Fruit fly (Drosophila melanogaster) whole organism, pupa: ENCODE data around the gene pyd.

Experiments used
- CG13204 ChIP-seq: fragments of 200-800 bp; sonication (Bioruptor generic); optimal IDR thresholded peaks from 2 replicates; lab custom pipeline; 2018; ENCODE audit warnings: missing biosample characterization, mild to moderate bottlenecking, missing genetic modification characterization, moderate library complexity
- CG14655 ChIP-seq: fragments of 200-800 bp; sonication (Bioruptor generic); optimal IDR thresholded peaks from 3 replicates; lab custom pipeline; 2017; ENCODE audit warnings: mild to moderate bottlenecking, missing biosample characterization, missing genetic modification reagents, missing genetic modification characterization
- CG15710 ChIP-seq: fragments of 200-800 bp; sonication (Bioruptor generic); optimal IDR thresholded peaks from 2 replicates; lab custom pipeline; 2018; ENCODE audit warnings: missing biosample characterization, mild to moderate bottlenecking, missing genetic modification characterization, moderate library complexity
- CG17806 ChIP-seq: fragments of 200-800 bp; sonication (Bioruptor generic); optimal IDR thresholded peaks from 2 replicates; lab custom pipeline; 2018; ENCODE audit warnings: missing biosample characterization, mild to moderate bottlenecking, missing genetic modification characterization, moderate library complexity
- CG32121 ChIP-seq: fragments of 200-800 bp; sonication (Bioruptor generic); IDR thresholded peaks from 2 replicates; pipeline ENCODE4 v1.3.6; 2022; ENCODE audit warnings: missing biosample characterization, missing genetic modification characterization
- CG4496 ChIP-seq: fragments of 200-800 bp; sonication (Bioruptor generic); IDR thresholded peaks from 3 replicates; pipeline ENCODE4 v1.3.6; 2022; ENCODE audit warnings: missing biosample characterization, missing genetic modification characterization
- CG8159 ChIP-seq: fragments of 200-800 bp; sonication (Bioruptor generic); optimal IDR thresholded peaks from 3 replicates; lab custom pipeline; 2018; ENCODE audit warnings: missing biosample characterization, mild to moderate bottlenecking, missing genetic modification characterization, moderate library complexity
- CG8301 ChIP-seq: fragments of 200-800 bp; sonication (Bioruptor generic); optimal IDR thresholded peaks from 2 replicates; lab custom pipeline; 2018; ENCODE audit warnings: missing biosample characterization, mild to moderate bottlenecking, missing genetic modification characterization
- EcR ChIP-seq: fragments of 200-800 bp; sonication (Bioruptor generic); optimal IDR thresholded peaks from 3 replicates; lab custom pipeline; 2019; ENCODE audit warnings: missing biosample characterization, missing genetic modification characterization, mild to moderate bottlenecking, moderate library complexity, missing genetic modification reagents
- Pif1B ChIP-seq: fragments of 200-800 bp; sonication (Bioruptor generic); optimal IDR thresholded peaks from 3 replicates; lab custom pipeline; 2016; ENCODE audit warnings: missing biosample characterization, missing genetic modification characterization

- TF ChIP-seq CG13204 (GFP tag; lab: Kevin White, UChicago) = no peak
- TF ChIP-seq CG8301 (tag; lab: Kevin White, UChicago) = no peak
- no peak for TF ChIP-seq CG14655
- no peak for TF ChIP-seq CG15710
- no peak for TF ChIP-seq Pif1B
- no peak for TF ChIP-seq CG17806
- TF ChIP-seq CG4496 = no peak
- TF ChIP-seq CG8159 = no peak
- TF ChIP-seq CG32121 = no peak
- no peak for TF ChIP-seq EcR (GFP tag; lab: Kevin White, UChicago)
Measured at dm6 chr3R:8884788-8885351, 46.8 kb downstream of the pyd start.
